Worm (Caenorhabditis elegans) whole organism, early embryonic: ENCODE data around the gene cebp-1.
"Not testable (repeated sequence)": the region's sequence is repeated elsewhere in the genome, so short reads cannot be mapped to it uniquely, and the experiment has no call there.

Experiments
- B0310.2 ChIP-seq: sonication (generic microtip); optimal IDR thresholded peaks from 2 replicates; lab custom pipeline; 2016; ENCODE audit warnings: mild to moderate bottlenecking, missing genetic modification characterization, missing compliant biosample characterization
- F13C5.2 ChIP-seq: sonication (generic microtip); optimal IDR thresholded peaks from 2 replicates; lab custom pipeline; 2017; ENCODE audit warnings: mild to moderate bottlenecking, missing genetic modification characterization, inconsistent platforms, missing compliant biosample characterization
- aly-1 ChIP-seq: sonication (generic microtip); optimal IDR thresholded peaks from 2 replicates; lab custom pipeline; 2016; ENCODE audit warnings: missing genetic modification characterization, missing compliant biosample characterization
- ama-1 ChIP-seq: fragments of 150-350 bp; optimal IDR thresholded peaks from 2 replicates; lab custom pipeline; 2014
- ceh-13 ChIP-seq: fragments of 200-800 bp; sonication (Bioruptor generic); optimal IDR thresholded peaks from 2 replicates; lab custom pipeline; 2018; ENCODE audit warnings: mild to moderate bottlenecking, missing genetic modification characterization, missing compliant biosample characterization
- ceh-36 ChIP-seq: sonication (generic microtip); optimal IDR thresholded peaks from 2 replicates; lab custom pipeline; 2016; ENCODE audit warnings: missing genetic modification characterization, inconsistent platforms, missing compliant biosample characterization
- ets-7 ChIP-seq: sonication (generic microtip); optimal IDR thresholded peaks from 2 replicates; lab custom pipeline; 2016; ENCODE audit warnings: missing genotype, missing genetic modification characterization, missing compliant biosample characterization
- flt-1 ChIP-seq: fragments of 200-800 bp; sonication (Bioruptor generic); IDR thresholded peaks from 2 replicates; pipeline ENCODE4 v1.3.6; 2022; ENCODE audit warnings: missing genetic modification characterization, missing compliant biosample characterization
- hmbx-1 ChIP-seq: sonication (generic microtip); optimal IDR thresholded peaks from 2 replicates; lab custom pipeline; 2016; ENCODE audit warnings: mild to moderate bottlenecking, missing genetic modification characterization, missing compliant biosample characterization
- hmg-4 ChIP-seq: fragments of 200-800 bp; sonication (Bioruptor generic); optimal IDR thresholded peaks from 2 replicates; lab custom pipeline; 2018; ENCODE audit warnings: mild to moderate bottlenecking, missing genetic modification characterization, missing compliant biosample characterization
- hnd-1 ChIP-seq: sonication (generic microtip); optimal IDR thresholded peaks from 2 replicates; lab custom pipeline; 2016; ENCODE audit warnings: missing genetic modification characterization, missing compliant biosample characterization
- pes-1 ChIP-seq: fragments of 200-800 bp; sonication (Bioruptor generic); IDR thresholded peaks from 2 replicates; pipeline ENCODE4 v1.3.6; 2022; ENCODE audit warnings: missing genetic modification reagents, missing genetic modification characterization, missing compliant biosample characterization
- scrt-1 ChIP-seq: fragments of 200-800 bp; sonication (Bioruptor generic); IDR thresholded peaks from 2 replicates; pipeline ENCODE4 v1.3.6; 2022; ENCODE audit warnings: missing genetic modification characterization, missing compliant biosample characterization
- sea-1 ChIP-seq: fragments of 200-800 bp; sonication (Bioruptor generic); conservative IDR thresholded peaks from 2 replicates; pipeline ENCODE4 v1.3.6; 2022; ENCODE audit warnings: missing genetic modification characterization, missing compliant biosample characterization
- tbx-11 ChIP-seq: fragments of 200-800 bp; sonication (Bioruptor generic); IDR thresholded peaks from 2 replicates; pipeline ENCODE4 v1.3.6; 2022; ENCODE audit warnings: missing genetic modification characterization, missing compliant biosample characterization
- tbx-37 ChIP-seq: fragments of 200-800 bp; sonication (Bioruptor generic); conservative IDR thresholded peaks from 2 replicates; pipeline ENCODE4 v1.3.6; 2022; ENCODE audit warnings: missing genetic modification reagents, missing genetic modification characterization, missing compliant biosample characterization
- tra-4 ChIP-seq: sonication (generic microtip); optimal IDR thresholded peaks from 2 replicates; lab custom pipeline; 2017; ENCODE audit warnings: missing genetic modification characterization, missing compliant biosample characterization

Gene cebp-1

DNA sequence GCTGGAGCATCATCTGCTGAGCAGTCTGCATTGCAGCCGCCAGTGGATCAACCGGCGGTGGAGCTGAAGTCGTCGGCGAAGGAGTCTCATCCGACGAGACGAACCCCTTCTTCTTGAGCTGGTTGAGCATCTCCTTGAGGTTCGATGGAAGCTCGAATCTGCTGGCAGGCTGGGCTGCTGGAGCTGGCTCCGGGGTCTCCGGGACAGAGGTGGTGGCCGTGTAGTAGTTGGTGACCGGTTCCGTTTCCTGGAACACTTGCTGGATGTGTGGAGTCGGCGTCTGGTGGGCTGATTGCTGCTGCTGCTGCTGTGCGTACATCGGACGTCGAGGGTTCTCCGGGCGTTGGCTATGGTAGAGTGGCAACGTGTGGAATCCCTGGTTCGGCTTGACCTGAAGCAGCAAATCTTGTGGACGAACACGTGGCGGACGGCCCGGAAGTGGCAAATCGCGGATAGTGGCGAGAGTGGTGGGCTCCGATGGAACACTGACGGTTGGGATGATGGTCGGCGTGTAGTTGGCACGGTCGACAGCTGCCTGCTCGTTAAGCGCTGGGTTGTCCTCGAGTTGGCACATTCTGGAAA, 12.0 kb downstream of the cebp-1 start:
- TF ChIP-seq ets-7 (tag; lab: Kevin White, UChicago) (no peak), F13C5.2 (tag; lab: Kevin White, UChicago) (no peak), hmbx-1 (no peak), aly-1 (no peak), ceh-36 (tag; lab: Kevin White, UChicago) (no peak), ama-1 (no peak), hmg-4 (GFP tag; lab: Kevin White, UChicago) (no peak), tbx-37 (GFP tag; lab: Robert Waterston, UW) (no peak), pes-1 (GFP tag; lab: Robert Waterston, UW) (no peak), B0310.2 (tag; lab: Kevin White, UChicago) (no peak), hnd-1 (no peak), tbx-11 (GFP tag; lab: Robert Waterston, UW) (no peak), ceh-13 (GFP tag; lab: Kevin White, UChicago) (no peak), flt-1 (GFP tag; lab: Robert Waterston, UW) (no peak), scrt-1 (GFP tag; lab: Robert Waterston, UW) (no peak), tra-4 (tag; lab: Kevin White, UChicago) (no peak), sea-1 (no peak)

DNA sequence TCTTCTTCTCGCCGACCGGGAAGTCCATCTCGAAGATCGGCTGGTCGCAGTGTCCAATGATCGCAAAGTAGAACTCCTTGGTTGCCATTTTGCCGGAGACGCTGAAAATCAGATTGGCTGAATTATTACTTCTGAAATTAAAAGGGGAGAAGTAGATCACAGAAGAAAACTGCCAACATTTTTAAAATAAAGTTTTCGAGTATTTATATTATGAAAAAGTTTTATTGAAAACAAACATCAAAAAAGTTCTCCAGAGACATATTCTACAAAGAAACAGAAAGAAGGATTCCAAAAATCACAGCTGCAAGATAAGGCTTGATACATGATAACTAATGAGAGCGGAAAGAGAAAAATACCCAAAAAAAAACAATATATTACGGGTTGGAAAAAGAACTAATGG, 13.5 kb downstream of the cebp-1 start, which contains the start of gene sedl-1:
sedl-1 (minus strand) TSS at position 101 of the 400 bp plus-strand sequence.
- no peak for TF ChIP-seq hnd-1
- TF ChIP-seq tra-4 (tag; lab: Kevin White, UChicago) = no peak

DNA sequence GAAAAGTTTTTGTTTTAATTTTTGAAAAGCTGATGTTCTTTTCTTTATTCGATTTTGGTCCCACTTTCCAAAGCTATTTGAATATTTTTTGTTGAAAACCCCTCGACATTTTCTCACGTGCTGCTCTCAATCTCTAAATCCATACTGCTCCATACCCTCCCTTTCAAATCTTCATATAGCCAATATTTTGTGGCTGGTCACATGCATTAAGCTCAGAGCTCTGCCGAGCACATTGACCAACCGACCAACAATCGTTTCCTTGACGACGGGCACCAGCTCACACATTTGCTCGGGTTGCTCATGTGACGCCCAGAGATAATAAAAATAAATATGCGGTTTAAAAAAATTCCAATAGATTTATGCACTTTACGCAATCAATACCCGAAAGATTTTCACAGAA, 14.7 kb downstream of the cebp-1 start:
- no peak for TF ChIP-seq hmbx-1
- no peak for TF ChIP-seq aly-1
- no peak for TF ChIP-seq tbx-11 (GFP tag; lab: Robert Waterston, UW)
- TF ChIP-seq scrt-1 (GFP tag; lab: Robert Waterston, UW) = no peak
- TF ChIP-seq ceh-36 (tag; lab: Kevin White, UChicago) = no peak
- no peak for TF ChIP-seq ceh-13 (GFP tag; lab: Kevin White, UChicago)
- no peak for TF ChIP-seq sea-1
- no peak for TF ChIP-seq flt-1 (GFP tag; lab: Robert Waterston, UW)
- TF ChIP-seq ama-1 = no peak
- no peak for TF ChIP-seq B0310.2 (tag; lab: Kevin White, UChicago)
- no peak for TF ChIP-seq tra-4 (tag; lab: Kevin White, UChicago)
- TF ChIP-seq pes-1 (GFP tag; lab: Robert Waterston, UW) = no peak
- TF ChIP-seq hnd-1 = no peak
- TF ChIP-seq hmg-4 (GFP tag; lab: Kevin White, UChicago) = no peak

DNA sequence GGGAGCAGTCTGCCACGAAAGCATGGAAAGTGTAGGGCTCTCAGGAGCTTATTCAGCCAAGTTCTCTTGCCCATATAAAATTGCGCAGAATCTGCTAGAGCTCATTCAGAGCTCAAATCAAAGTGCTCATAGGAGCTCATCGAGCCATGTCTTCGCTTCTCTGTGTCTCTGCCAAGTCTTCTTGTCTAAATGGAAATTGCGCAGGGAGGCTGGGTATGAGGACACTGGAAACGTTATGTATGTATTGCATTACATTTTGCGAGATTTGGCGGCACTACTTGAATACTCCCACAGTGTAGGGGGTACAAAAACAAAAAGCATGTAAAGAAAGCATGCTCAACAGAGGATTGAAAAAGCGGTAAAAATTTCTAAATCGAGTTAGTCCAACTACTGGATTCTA, 16.6 kb downstream of the cebp-1 start:
- TF ChIP-seq ceh-13 (GFP tag; lab: Kevin White, UChicago) (no peak), ceh-36 (tag; lab: Kevin White, UChicago) (no peak), hnd-1 (no peak), hmg-4 (GFP tag; lab: Kevin White, UChicago) (no peak), flt-1 (GFP tag; lab: Robert Waterston, UW) (no peak), aly-1 (no peak), tbx-37 (GFP tag; lab: Robert Waterston, UW) (no peak), F13C5.2 (tag; lab: Kevin White, UChicago) (no peak), sea-1 (no peak), scrt-1 (GFP tag; lab: Robert Waterston, UW) (no peak), tra-4 (tag; lab: Kevin White, UChicago) (no peak), ama-1 (no peak)

DNA sequence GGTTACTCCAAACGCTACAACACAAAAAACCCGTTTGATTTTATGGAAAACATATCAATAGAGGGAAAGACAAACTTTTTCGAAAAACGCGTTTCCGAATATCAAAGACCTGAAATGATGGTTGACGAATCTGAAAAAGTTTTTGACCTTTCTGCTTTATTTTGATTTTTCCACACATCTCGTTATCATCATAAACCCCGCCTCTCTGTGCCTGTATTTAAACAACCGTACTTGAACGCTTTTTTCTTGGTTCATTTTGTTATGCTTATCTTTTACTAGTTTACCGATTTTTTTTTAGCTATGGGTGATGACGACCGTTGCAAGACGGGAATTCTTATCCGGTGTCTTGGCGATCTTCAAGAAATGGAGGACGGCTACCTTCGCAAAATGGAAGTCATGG, 23.0 kb downstream of the cebp-1 start, which contains the start of gene F19G12.1:
F19G12.1 (plus strand) TSS at position 301 of the 400 bp plus-strand sequence.
- not testable (repeated sequence) for TF ChIP-seq ama-1; hnd-1; ceh-13 (GFP tag; lab: Kevin White, UChicago)

DNA sequence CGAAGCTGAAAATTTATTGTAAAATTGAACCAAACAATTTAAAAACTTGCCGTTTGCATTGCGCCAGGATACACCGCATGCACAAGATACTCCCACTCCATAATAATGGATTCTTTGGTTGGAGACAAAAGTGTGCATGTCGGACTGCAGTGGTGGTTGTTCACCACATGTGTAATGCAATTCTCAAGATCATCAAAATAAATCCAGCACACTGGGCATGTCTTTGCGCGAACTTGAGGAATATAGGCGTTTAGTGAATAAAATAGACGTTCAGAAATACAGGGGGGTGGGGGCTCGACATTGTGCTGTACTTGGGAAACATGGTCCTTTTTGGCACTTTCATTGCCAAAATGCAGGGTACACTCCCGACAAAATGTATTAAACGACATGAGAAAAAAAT, 27.2 kb downstream of the cebp-1 start, which contains the start of gene F19G12.11:
F19G12.11 (minus strand) TSS at position 101 of the 400 bp plus-strand sequence.
- TF ChIP-seq sea-1 = no peak
- TF ChIP-seq tra-4 (tag; lab: Kevin White, UChicago) = no peak
- no peak for TF ChIP-seq hmg-4 (GFP tag; lab: Kevin White, UChicago)
- no peak for TF ChIP-seq hnd-1
- no peak for TF ChIP-seq B0310.2 (tag; lab: Kevin White, UChicago)
- no peak for TF ChIP-seq F13C5.2 (tag; lab: Kevin White, UChicago)
- no peak for TF ChIP-seq ceh-13 (GFP tag; lab: Kevin White, UChicago)
- TF ChIP-seq hmbx-1 = no peak
- no peak for TF ChIP-seq aly-1
- TF ChIP-seq flt-1 (GFP tag; lab: Robert Waterston, UW) = no peak
- no peak for TF ChIP-seq tbx-37 (GFP tag; lab: Robert Waterston, UW)
- TF ChIP-seq pes-1 (GFP tag; lab: Robert Waterston, UW) = no peak

DNA sequence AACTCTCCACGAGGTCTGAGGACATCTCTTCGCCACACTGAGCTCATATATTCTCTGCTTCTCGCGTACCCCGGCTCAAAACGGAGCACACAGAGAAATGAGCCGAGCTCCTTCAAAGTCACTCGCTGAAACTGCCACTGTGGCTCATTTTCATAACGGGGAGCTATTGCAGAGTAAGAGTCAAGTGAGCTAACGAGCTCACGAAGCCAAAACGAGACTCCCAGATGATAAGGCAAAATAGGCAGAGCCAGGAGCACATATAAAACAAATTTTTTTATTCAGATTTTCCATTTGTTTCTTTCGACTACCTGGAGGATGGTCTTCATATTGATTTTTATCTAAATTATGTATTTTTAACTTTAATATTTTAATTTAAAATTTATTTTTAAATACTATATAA, 29.2 kb downstream of the cebp-1 start, which contains the start of gene F19G12.3:
F19G12.3 (plus strand) TSS at position 301 of the 400 bp plus-strand sequence.
- TF ChIP-seq ceh-36 (tag; lab: Kevin White, UChicago) (no peak), B0310.2 (tag; lab: Kevin White, UChicago) (no peak), aly-1 (no peak), ama-1 (no peak), sea-1 (no peak), F13C5.2 (tag; lab: Kevin White, UChicago) (no peak), hnd-1 (no peak), tbx-37 (GFP tag; lab: Robert Waterston, UW) (no peak), scrt-1 (GFP tag; lab: Robert Waterston, UW) (no peak), ets-7 (tag; lab: Kevin White, UChicago) (no peak), flt-1 (GFP tag; lab: Robert Waterston, UW) (no peak)

DNA sequence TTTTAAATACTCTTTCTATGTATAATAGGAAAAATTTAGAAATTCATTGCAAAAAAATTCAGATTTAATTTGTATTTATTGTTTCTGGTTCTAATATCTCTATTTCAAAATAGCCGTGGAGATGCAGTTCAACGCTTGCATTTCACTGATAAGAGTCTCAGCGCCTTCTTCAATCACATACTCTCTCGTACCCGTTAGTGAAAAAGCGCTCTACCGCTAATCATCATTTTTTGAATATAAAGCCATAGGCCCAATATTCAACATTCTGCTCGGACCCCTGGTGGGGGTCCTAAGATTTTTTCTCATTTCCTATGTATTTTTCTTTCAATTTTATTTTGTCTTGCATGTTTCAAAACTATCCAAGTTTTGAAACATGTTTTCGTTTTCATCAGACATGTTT, 33.1 kb downstream of the cebp-1 start:
- no peak for TF ChIP-seq tra-4 (tag; lab: Kevin White, UChicago)
- no peak for TF ChIP-seq hmbx-1
- TF ChIP-seq pes-1 (GFP tag; lab: Robert Waterston, UW) = no peak
- TF ChIP-seq ceh-13 (GFP tag; lab: Kevin White, UChicago) = no peak
